Worm (Caenorhabditis elegans): ENCODE results near the gene R08E5.4.
A peak's percentile ranks its signal among the peaks of the same experiment; 100 is the strongest.

The R08E5.4 gene

ce11 chrV:3811541-3811940 is 43.2 kb downstream of the R08E5.4 start, which contains the start of gene scl-13:
TSS of gene scl-13 (minus strand) at chrV:3811641.
- no peak for TF ChIP-seq ceh-16 (tag; optimal IDR thresholded peaks at IDR 0.05)
- TF ChIP-seq pqm-1 (tag; optimal IDR thresholded peaks at IDR 0.05), result no peak
- no peak for TF ChIP-seq hmg-11 (tag; optimal IDR thresholded peaks at IDR 0.05)
- TF ChIP-seq ama-1 (optimal IDR thresholded peaks at IDR 0.05), result no peak
- TF ChIP-seq fkh-2 (tag; optimal IDR thresholded peaks at IDR 0.05), result no peak
- TF ChIP-seq mdl-1 (tag; optimal IDR thresholded peaks at IDR 0.05), result no peak
- no peak for TF ChIP-seq daf-12 (tag; optimal IDR thresholded peaks at IDR 0.05)
- TF ChIP-seq nhr-11 (tag; optimal IDR thresholded peaks at IDR 0.05), result no peak
- TF ChIP-seq nhr-77 (tag; optimal IDR thresholded peaks at IDR 0.05), result no peak

- TF ChIP-seq elt-1 (tag; optimal IDR thresholded peaks at IDR 0.05), result no peak
- TF ChIP-seq daf-12 (tag; optimal IDR thresholded peaks at IDR 0.05), result no peak
- no peak for TF ChIP-seq fos-1 (tag; optimal IDR thresholded peaks at IDR 0.05)
- no peak for TF ChIP-seq ceh-9 (tag; optimal IDR thresholded peaks at IDR 0.05)
- TF ChIP-seq R02D3.7 (tag; optimal IDR thresholded peaks at IDR 0.05), result no peak
- no peak for TF ChIP-seq ZK546.5 (tag; optimal IDR thresholded peaks at IDR 0.05)
- peak; percentile 47 for TF ChIP-seq pqm-1 (tag; optimal IDR thresholded peaks at IDR 0.05)
Observed at ce11 chrV:3812291-3812690, 43.9 kb downstream of the R08E5.4 start, which contains the start of gene scl-12. TSS of gene scl-12 (plus strand) at chrV:3812591.

- TF ChIP-seq ztf-4 (tag; optimal IDR thresholded peaks at IDR 0.05) (no peak), fkh-2 (tag; optimal IDR thresholded peaks at IDR 0.05) (no peak), aly-2 (tag; optimal IDR thresholded peaks at IDR 0.05) (no peak), nhr-28 (tag; optimal IDR thresholded peaks at IDR 0.05) (no peak), egl-27 (tag; optimal IDR thresholded peaks at IDR 0.05) (no peak), nhr-76 (tag; optimal IDR thresholded peaks at IDR 0.05) (no peak)
Observed at ce11 chrV:3814009-3814408, 45.6 kb downstream of the R08E5.4 start.

ce11 chrV:3814938-3815337 is 46.6 kb downstream of the R08E5.4 start, which contains the start of gene H10D18.1:
TSS of gene H10D18.1 (plus strand) at chrV:3815214.
- TF ChIP-seq nfya-1 (tag; optimal IDR thresholded peaks at IDR 0.05; ENCODE audit: insufficient read depth) (peak; percentile 33), aly-2 (tag; optimal IDR thresholded peaks at IDR 0.05) (no peak)

Measured in whole organism, L3 larva.